Fruit fly (Drosophila melanogaster) whole organism, prepupa: ENCODE results near the gene CG2321.

Source experiments
- CG10669 ChIP-seq: fragments of 200-800 bp; sonication (Bioruptor generic); optimal IDR thresholded peaks from 3 replicates; lab custom pipeline; 2018; ENCODE audit warnings: missing biosample characterization, mild to moderate bottlenecking, missing genetic modification characterization, moderate library complexity
- CG7368 ChIP-seq: fragments of 200-800 bp; sonication (Bioruptor generic); optimal IDR thresholded peaks from 3 replicates; lab custom pipeline; 2016; ENCODE audit warnings: missing biosample characterization, missing genetic modification characterization
- CG8632 ChIP-seq: fragments of 200-800 bp; sonication (Bioruptor generic); optimal IDR thresholded peaks from 3 replicates; lab custom pipeline; 2016; ENCODE audit warnings: missing biosample characterization, missing genetic modification characterization
- Lpt ChIP-seq: fragments of 200-800 bp; sonication (Bioruptor generic); optimal IDR thresholded peaks from 3 replicates; lab custom pipeline; 2016; ENCODE audit warnings: missing biosample characterization, missing genetic modification characterization
- dsx ChIP-seq: fragments of 200-800 bp; optimal IDR thresholded peaks from 3 replicates; lab custom pipeline; 2019; ENCODE audit warnings: missing biosample characterization, mild to moderate bottlenecking, missing genetic modification characterization, moderate library complexity; ENCODE audit not compliant: poor library complexity, severe bottlenecking
- lz ChIP-seq: fragments of 200-800 bp; sonication (Bioruptor generic); optimal IDR thresholded peaks from 3 replicates; lab custom pipeline; 2016; ENCODE audit warnings: missing biosample characterization, missing genetic modification characterization

- no peak for TF ChIP-seq CG8632 (GFP tag; lab: Kevin White, UChicago)
- no peak for TF ChIP-seq CG7368 (GFP tag; lab: Kevin White, UChicago)
- no peak for TF ChIP-seq lz
- no peak for TF ChIP-seq CG10669 (GFP tag; lab: Kevin White, UChicago)
- TF ChIP-seq Lpt (GFP tag; lab: Kevin White, UChicago) = no peak
- no peak for TF ChIP-seq dsx (GFP tag; lab: Kevin White, UChicago)
Observed at dm6 chr3R:29496315-29496714, 7.2 kb upstream of the CG2321 start.
